Fruit fly (Drosophila melanogaster) whole organism, embryonic: ENCODE data around the gene Esyt2.
A peak's percentile ranks its signal among the peaks of the same experiment; 100 is the strongest.

Experiments
- ATbp ChIP-seq: fragments of 200-800 bp; sonication (Bioruptor generic); optimal IDR thresholded peaks from 2 replicates; lab custom pipeline; 2017; ENCODE audit warnings: missing biosample characterization, mild to moderate bottlenecking, missing genetic modification characterization, missing genetic modification reagents
- Aef1 ChIP-seq: fragments of 200-800 bp; sonication (Bioruptor generic); IDR thresholded peaks from 3 replicates; pipeline ENCODE4 v1.3.6; 2022; ENCODE audit warnings: missing biosample characterization, missing genetic modification characterization
- Bdp1 ChIP-seq: fragments of 200-800 bp; sonication (Bioruptor generic); optimal IDR thresholded peaks from 3 replicates; lab custom pipeline; 2016; ENCODE audit warnings: missing biosample characterization, missing genetic modification characterization
- CG10147 ChIP-seq: fragments of 200-800 bp; sonication (Bioruptor generic); optimal IDR thresholded peaks from 2 replicates; lab custom pipeline; 2019; ENCODE audit warnings: missing biosample characterization, mild to moderate bottlenecking, missing genetic modification characterization, moderate library complexity
- CG10543 ChIP-seq: fragments of 200-800 bp; sonication (Bioruptor generic); optimal IDR thresholded peaks from 3 replicates; lab custom pipeline; 2017; ENCODE audit warnings: missing biosample characterization, mild to moderate bottlenecking, missing genetic modification characterization, moderate library complexity
- CG11085 ChIP-seq: fragments of 200-800 bp; sonication (Bioruptor generic); IDR thresholded peaks from 2 replicates; pipeline ENCODE4 v1.3.6; 2022; ENCODE audit warnings: missing biosample characterization, missing genetic modification characterization
- CG11247 ChIP-seq: fragments of 200-800 bp; sonication (Bioruptor generic); IDR thresholded peaks from 2 replicates; pipeline ENCODE4 v1.3.6; 2022; ENCODE audit warnings: missing biosample characterization, missing genetic modification characterization
- CG11504 ChIP-seq: fragments of 200-800 bp; sonication (Bioruptor generic); optimal IDR thresholded peaks from 3 replicates; lab custom pipeline; 2019; ENCODE audit warnings: missing biosample characterization, mild to moderate bottlenecking, missing genetic modification characterization, moderate library complexity
- CG11560 ChIP-seq: fragments of 200-800 bp; sonication (Bioruptor generic); IDR thresholded peaks from 3 replicates; pipeline ENCODE4 v1.3.6; 2022; ENCODE audit warnings: missing biosample characterization, missing genetic modification characterization
- CG11695 ChIP-seq: fragments of 200-800 bp; sonication (Bioruptor generic); IDR thresholded peaks from 3 replicates; pipeline ENCODE4 v1.3.6; 2022; ENCODE audit warnings: missing biosample characterization, missing genetic modification characterization
- CG11696 ChIP-seq: fragments of 200-800 bp; sonication (Bioruptor generic); IDR thresholded peaks from 2 replicates; pipeline ENCODE4 v1.3.6; 2022; ENCODE audit warnings: missing biosample characterization, missing genetic modification characterization
- CG12104 ChIP-seq: fragments of 200-800 bp; sonication (Bioruptor generic); optimal IDR thresholded peaks from 3 replicates; lab custom pipeline; 2016; ENCODE audit warnings: missing biosample characterization, missing genetic modification characterization
- CG12155 ChIP-seq: fragments of 200-800 bp; sonication (Bioruptor generic); optimal IDR thresholded peaks from 3 replicates; lab custom pipeline; 2016; ENCODE audit warnings: missing biosample characterization, missing genetic modification characterization
- CG12942 ChIP-seq: fragments of 200-800 bp; sonication (Bioruptor generic); optimal IDR thresholded peaks from 3 replicates; lab custom pipeline; 2016; ENCODE audit warnings: missing biosample characterization, missing genetic modification characterization
- CG13894 ChIP-seq: fragments of 200-800 bp; sonication (Bioruptor generic); optimal IDR thresholded peaks from 3 replicates; lab custom pipeline; 2018; ENCODE audit warnings: missing biosample characterization, mild to moderate bottlenecking, missing genetic modification characterization, moderate library complexity
- CG15269 ChIP-seq: fragments of 200-800 bp; sonication (Bioruptor generic); optimal IDR thresholded peaks from 2 replicates; lab custom pipeline; 2018; ENCODE audit warnings: missing biosample characterization, mild to moderate bottlenecking, missing genetic modification characterization, moderate library complexity
- CG15514 ChIP-seq: fragments of 200-800 bp; sonication (Bioruptor generic); optimal IDR thresholded peaks from 3 replicates; lab custom pipeline; 2017; ENCODE audit warnings: missing biosample characterization, missing genetic modification characterization, mild to moderate bottlenecking, moderate library complexity, missing genetic modification reagents
- CG1647 ChIP-seq: fragments of 200-800 bp; sonication (Bioruptor generic); optimal IDR thresholded peaks from 3 replicates; lab custom pipeline; 2016; ENCODE audit warnings: missing biosample characterization, missing genetic modification characterization
- CG17186 ChIP-seq: fragments of 200-800 bp; sonication (Bioruptor generic); optimal IDR thresholded peaks from 3 replicates; lab custom pipeline; 2017; ENCODE audit warnings: missing biosample characterization, missing genetic modification reagents, missing genetic modification characterization
- CG17328 ChIP-seq: fragments of 200-800 bp; sonication (Bioruptor generic); IDR thresholded peaks from 2 replicates; pipeline ENCODE4 v1.3.6; 2022; ENCODE audit warnings: missing biosample characterization, missing genetic modification characterization
- CG1832 ChIP-seq: fragments of 200-800 bp; sonication (Bioruptor generic); optimal IDR thresholded peaks from 2 replicates; lab custom pipeline; 2017; ENCODE audit warnings: missing biosample characterization, mild to moderate bottlenecking, missing genetic modification characterization, inconsistent platforms
- CG31224 ChIP-seq: fragments of 200-800 bp; sonication (Bioruptor generic); IDR thresholded peaks from 2 replicates; pipeline ENCODE4 v1.3.6; 2022; ENCODE audit warnings: missing biosample characterization, missing genetic modification characterization
- CG32532 ChIP-seq: fragments of 200-800 bp; sonication (Bioruptor generic); IDR thresholded peaks from 2 replicates; pipeline ENCODE4 v1.3.6; 2022; ENCODE audit warnings: missing biosample characterization, missing genetic modification characterization
- CG4360 ChIP-seq: fragments of 200-800 bp; sonication (Bioruptor generic); IDR thresholded peaks from 2 replicates; pipeline ENCODE4 v1.3.6; 2022; ENCODE audit warnings: missing biosample characterization, missing genetic modification characterization
- CG4424 ChIP-seq: fragments of 200-800 bp; sonication (Bioruptor generic); optimal IDR thresholded peaks from 3 replicates; lab custom pipeline; 2016; ENCODE audit warnings: missing biosample characterization, missing genetic modification characterization
- CG6272 ChIP-seq: fragments of 200-800 bp; sonication (Bioruptor generic); IDR thresholded peaks from 2 replicates; pipeline ENCODE4 v1.3.6; 2022; ENCODE audit warnings: missing biosample characterization, missing genetic modification characterization
- CG7372 ChIP-seq: fragments of 200-800 bp; sonication (Bioruptor generic); IDR thresholded peaks from 2 replicates; pipeline ENCODE4 v1.3.6; 2022; ENCODE audit warnings: missing biosample characterization, missing genetic modification characterization
- Dip2 ChIP-seq: fragments of 200-800 bp; sonication (Bioruptor generic); IDR thresholded peaks from 2 replicates; pipeline ENCODE4 v1.3.6; 2022; ENCODE audit warnings: missing biosample characterization, missing genetic modification characterization
- Eip74EF ChIP-seq, 2 experiments: fragments of 200-800 bp in 1 of 2; fragments of >200 bp in 1 of 2; sonication (Bioruptor generic) in 1 of 2; optimal IDR thresholded peaks; 2 replicates each; lab custom pipeline; 2017 to 2019; ENCODE audit warnings: missing biosample characterization in 2 of 2, missing genetic modification characterization in 2 of 2, mild to moderate bottlenecking in 1 of 2, moderate library complexity in 1 of 2
- Hr51 ChIP-seq, 2 experiments: fragments of 200-800 bp; sonication (Bioruptor generic); optimal IDR thresholded peaks; 2 replicates in 1 of 2; 3 replicates in 1 of 2; lab custom pipeline; 2016 to 2018; ENCODE audit warnings: missing biosample characterization in 2 of 2, missing genetic modification characterization in 2 of 2, mild to moderate bottlenecking in 1 of 2, moderate library complexity in 1 of 2
- Opbp ChIP-seq: fragments of 200-800 bp; sonication (Bioruptor generic); IDR thresholded peaks from 3 replicates; pipeline ENCODE4 v1.3.6; 2022; ENCODE audit warnings: missing biosample characterization, missing genetic modification characterization; ENCODE audit not compliant: partially characterized antibody
- PHDP ChIP-seq: fragments of 200-800 bp; sonication (Bioruptor generic); optimal IDR thresholded peaks from 3 replicates; lab custom pipeline; 2018; ENCODE audit warnings: missing biosample characterization, mild to moderate bottlenecking, missing genetic modification characterization, moderate library complexity
- YL-1 ChIP-seq: fragments of 200-800 bp; sonication (Bioruptor generic); optimal IDR thresholded peaks from 3 replicates; lab custom pipeline; 2017; ENCODE audit warnings: missing biosample characterization, mild to moderate bottlenecking, missing genetic modification characterization
- al ChIP-seq: fragments of 200-800 bp; sonication (Bioruptor generic); IDR thresholded peaks from 2 replicates; pipeline ENCODE4 v1.3.6; 2022; ENCODE audit warnings: missing biosample characterization, missing genetic modification characterization
- aop ChIP-seq: fragments of 200-800 bp; sonication (Bioruptor generic); IDR thresholded peaks from 2 replicates; pipeline ENCODE4 v1.3.6; 2022; ENCODE audit warnings: missing biosample characterization, missing genetic modification characterization
- ara ChIP-seq: fragments of 200-800 bp; sonication (Bioruptor generic); IDR thresholded peaks from 2 replicates; pipeline ENCODE4 v1.3.6; 2022; ENCODE audit warnings: missing biosample characterization, missing genetic modification characterization
- chif ChIP-seq, 2 experiments: fragments of 200-800 bp; sonication (Bioruptor generic); optimal IDR thresholded peaks; 3 replicates each; lab custom pipeline; 2016; ENCODE audit warnings: missing biosample characterization in 2 of 2, missing genetic modification characterization in 2 of 2
- chn ChIP-seq: fragments of 200-800 bp; sonication (Bioruptor generic); optimal IDR thresholded peaks from 2 replicates; lab custom pipeline; 2016; ENCODE audit warnings: missing biosample characterization, missing genetic modification characterization
- dm ChIP-seq: fragments of 200-800 bp; sonication (Bioruptor generic); optimal IDR thresholded peaks from 3 replicates; lab custom pipeline; 2016; ENCODE audit warnings: missing biosample characterization, missing genetic modification characterization
- dpn ChIP-seq, 2 experiments: fragments of 200-800 bp; sonication (Bioruptor generic); optimal IDR thresholded peaks; 3 replicates each; lab custom pipeline; 2016; ENCODE audit warnings: missing biosample characterization in 2 of 2, missing genetic modification characterization in 2 of 2
- emc ChIP-seq: fragments of 200-800 bp; sonication (Bioruptor generic); optimal IDR thresholded peaks from 2 replicates; lab custom pipeline; 2016; ENCODE audit warnings: missing biosample characterization, missing genetic modification characterization
- gt ChIP-seq: fragments of 200-800 bp; sonication (Bioruptor generic); IDR thresholded peaks from 2 replicates; pipeline ENCODE4 v1.3.6; 2022; ENCODE audit warnings: missing biosample characterization, missing genetic modification characterization
- lilli ChIP-seq: fragments of 200-800 bp; sonication (Bioruptor generic); optimal IDR thresholded peaks from 3 replicates; lab custom pipeline; 2016; ENCODE audit warnings: missing biosample characterization, missing genetic modification characterization
- lov ChIP-seq, 2 experiments: fragments of 200-800 bp in 1 of 2; fragments of >200 bp in 1 of 2; sonication (Bioruptor generic) in 1 of 2; IDR thresholded peaks in 1 of 2; optimal IDR thresholded peaks in 1 of 2; 2 replicates in 1 of 2; 3 replicates in 1 of 2; pipeline versions ENCODE4 v1.3.6 to Lab custom; 2017 to 2022; ENCODE audit warnings: missing biosample characterization in 1 of 2, missing genetic modification characterization in 1 of 2
- pho ChIP-seq: fragments of 200-800 bp; sonication (Bioruptor generic); optimal IDR thresholded peaks from 2 replicates; lab custom pipeline; 2016; ENCODE audit warnings: missing biosample characterization, missing genetic modification characterization
- pita ChIP-seq: fragments of 200-800 bp; sonication (Bioruptor generic); optimal IDR thresholded peaks from 2 replicates; lab custom pipeline; 2017; ENCODE audit warnings: missing biosample characterization, mild to moderate bottlenecking, missing genetic modification characterization
- sim ChIP-seq: fragments of 200-800 bp; sonication (Bioruptor generic); IDR thresholded peaks from 2 replicates; pipeline ENCODE4 v1.3.6; 2022; ENCODE audit warnings: missing biosample characterization, missing genetic modification characterization
- sug ChIP-seq: fragments of 200-800 bp; optimal IDR thresholded peaks from 2 replicates; lab custom pipeline; 2019; ENCODE audit warnings: missing biosample characterization, mild to moderate bottlenecking, missing genetic modification characterization, moderate library complexity
- unc-4 ChIP-seq: fragments of 200-800 bp; sonication (Bioruptor generic); IDR thresholded peaks from 2 replicates; pipeline ENCODE4 v1.3.6; 2022; ENCODE audit warnings: missing biosample characterization, missing genetic modification characterization; ENCODE audit not compliant: partially characterized antibody

The Esyt2 gene

dm6 chr3R:24543033-24543675, 1.4 kb upstream of the Esyt2 start (continued):
- peak; percentile 97 for TF ChIP-seq PHDP (tag; lab: Kevin White, UChicago)
- TF ChIP-seq pho (GFP tag; lab: Kevin White, UChicago) = peak; percentile 88
- TF ChIP-seq CG11247 (GFP tag; lab: Robert Waterston, UW) = peak; percentile 97
- peak; percentile 71 for TF ChIP-seq CG4424 (GFP tag; lab: Kevin White, UChicago)
- peak; percentile 95 for TF ChIP-seq CG10543 (GFP tag; lab: Kevin White, UChicago)
- peak; percentile 89 for TF ChIP-seq CG12942 (GFP tag; lab: Kevin White, UChicago)
- peak; percentile 88 for TF ChIP-seq CG6272
- TF ChIP-seq CG13894 (tag; lab: Kevin White, UChicago) = peak; percentile 90
- peak; percentile 96 for TF ChIP-seq CG7372 (GFP tag; lab: Robert Waterston, UW)
- TF ChIP-seq aop (GFP tag; lab: Robert Waterston, UW) = peak; percentile 85
- TF ChIP-seq CG15269 = peak; percentile 98
- TF ChIP-seq ara = peak; percentile 86
- TF ChIP-seq ATbp (GFP tag; lab: Kevin White, UChicago) = peak; percentile 83
- peak; percentile 75; the same call in 2 of the 3 replicates for TF ChIP-seq CG11560
- no peak for TF ChIP-seq Dip2
- peak; percentile 53; the same call in 1 of the 2 replicates for TF ChIP-seq sim
- peak; percentile 83 for TF ChIP-seq chn (GFP tag; lab: Kevin White, UChicago)
- TF ChIP-seq CG31224 (GFP tag; lab: Robert Waterston, UW) = peak; percentile 89
- peak; percentile 93 to 96 for TF ChIP-seq dpn (GFP tag; optimal IDR thresholded peaks at IDR 0.05; lab: Kevin White, UChicago)
- peak; percentile 48 for TF ChIP-seq dm (GFP tag; lab: Kevin White, UChicago)
- TF ChIP-seq CG1647 (GFP tag; lab: Kevin White, UChicago) = peak; percentile 86
- peak; percentile 96 for TF ChIP-seq CG11695 (GFP tag; lab: Robert Waterston, UW)
- TF ChIP-seq CG12155 (GFP tag; lab: Kevin White, UChicago) = peak; percentile 92
- peak; percentile 95 for TF ChIP-seq al (GFP tag; lab: Robert Waterston, UW)
- TF ChIP-seq CG17328 (GFP tag; lab: Robert Waterston, UW) = peak; percentile 94
- TF ChIP-seq CG10147 (GFP tag; lab: Kevin White, UChicago) = no peak
- TF ChIP-seq lov (optimal IDR thresholded peaks at IDR 0.05; lab: Kevin White, UChicago) = no peak
- TF ChIP-seq lov (GFP tag; IDR thresholded peaks at IDR 0.05; lab: Robert Waterston, UW) = peak; percentile 93
- peak; percentile 78 for TF ChIP-seq Bdp1 (GFP tag; lab: Kevin White, UChicago)
- TF ChIP-seq CG1832 = no peak
- TF ChIP-seq CG11504 (tag; lab: Kevin White, UChicago) = peak; percentile 96
- TF ChIP-seq CG15514 = peak; percentile 90
- TF ChIP-seq CG11696 (GFP tag; lab: Robert Waterston, UW) = peak; percentile 90
- TF ChIP-seq lilli = peak; percentile 98
- peak; percentile 92 for TF ChIP-seq CG12104 (GFP tag; lab: Kevin White, UChicago)
- peak; percentile 72 for TF ChIP-seq gt (GFP tag; lab: Robert Waterston, UW)
- TF ChIP-seq CG11085 (GFP tag; lab: Robert Waterston, UW) = peak; percentile 93
- peak; percentile 98 for TF ChIP-seq CG32532 (GFP tag; lab: Robert Waterston, UW)
- peak; percentile 76 for TF ChIP-seq emc (GFP tag; lab: Kevin White, UChicago)
- TF ChIP-seq Eip74EF (GFP tag; optimal IDR thresholded peaks at IDR 0.05; lab: Kevin White, UChicago) = peak in 1 of 2 experiments; percentile 93
- peak; percentile 95 for TF ChIP-seq Aef1 (GFP tag; lab: Robert Waterston, UW)
- no peak for TF ChIP-seq pita (GFP tag; lab: Kevin White, UChicago)
- no peak for TF ChIP-seq Opbp (GFP tag; lab: Robert Waterston, UW)
- peak; percentile 57 for TF ChIP-seq YL-1 (GFP tag; lab: Kevin White, UChicago)
- TF ChIP-seq unc-4 = no peak
- TF ChIP-seq chif (GFP tag; optimal IDR thresholded peaks at IDR 0.05; lab: Kevin White, UChicago) = peak; percentile 82 to 88
- TF ChIP-seq CG4360 (GFP tag; lab: Robert Waterston, UW) = peak; percentile 55; the same call in 1 of the 2 replicates
- peak; percentile 96 for TF ChIP-seq sug (tag; lab: Kevin White, UChicago)
- TF ChIP-seq CG17186 (GFP tag; lab: Kevin White, UChicago) = no peak
- peak; percentile 87 to 96 for TF ChIP-seq Hr51 (GFP tag; optimal IDR thresholded peaks at IDR 0.05; lab: Kevin White, UChicago)
